Fruit fly (Drosophila melanogaster): ENCODE data around the gene CG43861.

CG43861 gene

dm6 chr2L:20005064-20005463 lies 12.0 kb downstream of the CG43861 start:
- no peak for TF ChIP-seq h (optimal IDR thresholded peaks at IDR 0.05)
- no peak for TF ChIP-seq ttk (optimal IDR thresholded peaks at IDR 0.05)
- TF ChIP-seq psq (optimal IDR thresholded peaks at IDR 0.05): no peak
- TF ChIP-seq insv (optimal IDR thresholded peaks at IDR 0.05): no peak
- TF ChIP-seq Myc (optimal IDR thresholded peaks at IDR 0.05): no peak

dm6 chr2L:20004341-20004740 lies 12.7 kb downstream of the CG43861 start:
- TF ChIP-seq psq (optimal IDR thresholded peaks at IDR 0.05) (no peak), Sin3A (optimal IDR thresholded peaks at IDR 0.05) (no peak), h (optimal IDR thresholded peaks at IDR 0.05) (no peak), Myc (optimal IDR thresholded peaks at IDR 0.05) (no peak), insv (optimal IDR thresholded peaks at IDR 0.05) (no peak), ttk (optimal IDR thresholded peaks at IDR 0.05) (no peak)

- TF ChIP-seq psq (optimal IDR thresholded peaks at IDR 0.05) (no peak), Sin3A (optimal IDR thresholded peaks at IDR 0.05) (no peak), Myc (optimal IDR thresholded peaks at IDR 0.05) (no peak), h (optimal IDR thresholded peaks at IDR 0.05) (no peak), insv (optimal IDR thresholded peaks at IDR 0.05) (no peak), ttk (optimal IDR thresholded peaks at IDR 0.05) (no peak)
Observed at dm6 chr2L:20002086-20002485, 15.0 kb downstream of the CG43861 start.

- no peak for TF ChIP-seq Sin3A (optimal IDR thresholded peaks at IDR 0.05)
- no peak for TF ChIP-seq Myc (optimal IDR thresholded peaks at IDR 0.05)
- no peak for TF ChIP-seq insv (optimal IDR thresholded peaks at IDR 0.05)
Observed at dm6 chr2L:19998139-19998538, 18.9 kb downstream of the CG43861 start.

dm6 chr2L:19992427-19992998 lies 24.6 kb downstream of the CG43861 start:
- no peak for TF ChIP-seq insv (optimal IDR thresholded peaks at IDR 0.05)
- TF ChIP-seq Myc (optimal IDR thresholded peaks at IDR 0.05): no peak
- no peak for TF ChIP-seq psq (optimal IDR thresholded peaks at IDR 0.05)
- no peak for TF ChIP-seq Sin3A (optimal IDR thresholded peaks at IDR 0.05)

- TF ChIP-seq insv (optimal IDR thresholded peaks at IDR 0.05) (no peak), psq (optimal IDR thresholded peaks at IDR 0.05) (no peak), h (optimal IDR thresholded peaks at IDR 0.05) (no peak), ttk (optimal IDR thresholded peaks at IDR 0.05) (no peak)
Observed at dm6 chr2L:19989658-19990362, 27.3 kb downstream of the CG43861 start.

dm6 chr2L:19987875-19988665 lies 29.0 kb downstream of the CG43861 start:
- no peak for TF ChIP-seq h (optimal IDR thresholded peaks at IDR 0.05)
- TF ChIP-seq Myc (optimal IDR thresholded peaks at IDR 0.05): no peak
- TF ChIP-seq Sin3A (optimal IDR thresholded peaks at IDR 0.05): no peak
- TF ChIP-seq insv (optimal IDR thresholded peaks at IDR 0.05): no peak

dm6 chr2L:19967390-19967789 lies 49.7 kb downstream of the CG43861 start, which contains the start of gene Hf:
Gene Hf, minus strand, starts transcription at chr2L:19967685.
- TF ChIP-seq psq (optimal IDR thresholded peaks at IDR 0.05) (no peak), h (optimal IDR thresholded peaks at IDR 0.05) (no peak), Myc (optimal IDR thresholded peaks at IDR 0.05) (no peak), ttk (optimal IDR thresholded peaks at IDR 0.05) (no peak), insv (optimal IDR thresholded peaks at IDR 0.05) (no peak), Sin3A (optimal IDR thresholded peaks at IDR 0.05) (no peak)

dm6 chr2L:19966410-19966809 lies 50.7 kb downstream of the CG43861 start, which contains the start of gene OS9:
Gene OS9, minus strand, starts transcription at chr2L:19966510.
- TF ChIP-seq Sin3A (optimal IDR thresholded peaks at IDR 0.05) (no peak), h (optimal IDR thresholded peaks at IDR 0.05) (no peak), Myc (optimal IDR thresholded peaks at IDR 0.05) (no peak), insv (optimal IDR thresholded peaks at IDR 0.05) (no peak), ttk (optimal IDR thresholded peaks at IDR 0.05) (no peak), psq (optimal IDR thresholded peaks at IDR 0.05) (no peak)

dm6 chr2L:19963836-19964235 lies 53.2 kb downstream of the CG43861 start, which contains the start of gene CG10680:
Gene CG10680, plus strand, starts transcription at chr2L:19964136.
- no peak for TF ChIP-seq Myc (optimal IDR thresholded peaks at IDR 0.05)

dm6 chr2L:19962252-19962729 lies 54.8 kb downstream of the CG43861 start, which contains the start of the genes CG13965 and CG16772:
Gene CG13965, minus strand, starts transcription at chr2L:19962352.
Gene CG16772, plus strand, starts transcription at chr2L:19962679.
- TF ChIP-seq insv (optimal IDR thresholded peaks at IDR 0.05): no peak
- no peak for TF ChIP-seq Myc (optimal IDR thresholded peaks at IDR 0.05)
- no peak for TF ChIP-seq h (optimal IDR thresholded peaks at IDR 0.05)
- TF ChIP-seq ttk (optimal IDR thresholded peaks at IDR 0.05): no peak
- TF ChIP-seq Sin3A (optimal IDR thresholded peaks at IDR 0.05): no peak
- TF ChIP-seq psq (optimal IDR thresholded peaks at IDR 0.05): no peak

dm6 chr2L:19961585-19961984 lies 55.5 kb downstream of the CG43861 start, which contains the start of gene CG42866:
Gene CG42866, minus strand, starts transcription at chr2L:19961685.
- TF ChIP-seq Myc (optimal IDR thresholded peaks at IDR 0.05) (no peak), h (optimal IDR thresholded peaks at IDR 0.05) (no peak), insv (optimal IDR thresholded peaks at IDR 0.05) (no peak), ttk (optimal IDR thresholded peaks at IDR 0.05) (no peak), Sin3A (optimal IDR thresholded peaks at IDR 0.05) (no peak), psq (optimal IDR thresholded peaks at IDR 0.05) (no peak)

Measured in Kc167 (cell line).